Fruit fly (Drosophila melanogaster): ENCODE data around the gene CG13280.

Gene CG13280

dm6 chr2L:16817421-16818101 is 3.3 kb downstream of the CG13280 start (continued):
- TF ChIP-seq CG8359 (GFP tag; optimal IDR thresholded peaks at IDR 0.05; ENCODE audit: borderline replicate concordance) (no peak), wor (GFP tag; IDR thresholded peaks at IDR 0.05) (no peak), wdn (GFP tag; IDR thresholded peaks at IDR 0.05) (no peak), NfI (GFP tag; optimal IDR thresholded peaks at IDR 0.05) (no peak), pfk (GFP tag; optimal IDR thresholded peaks at IDR 0.05) (no peak), toy (GFP tag; IDR thresholded peaks at IDR 0.05) (no peak), danr (GFP tag; IDR thresholded peaks at IDR 0.05) (no peak), lbe (GFP tag; optimal IDR thresholded peaks at IDR 0.05) (no peak), ro (GFP tag; IDR thresholded peaks at IDR 0.05) (no peak), tio (GFP tag; optimal IDR thresholded peaks at IDR 0.05) (no peak), trh (GFP tag; optimal IDR thresholded peaks at IDR 0.05) (no peak), Abd-B (GFP tag; optimal IDR thresholded peaks at IDR 0.05) (no peak), CG6765 (GFP tag; optimal IDR thresholded peaks at IDR 0.05) (no peak), HHEX (GFP tag; optimal IDR thresholded peaks at IDR 0.05) (no peak), Poxn (GFP tag; IDR thresholded peaks at IDR 0.05) (no peak), caup (GFP tag; optimal IDR thresholded peaks at IDR 0.05; ENCODE audit: severe bottlenecking) (peak; percentile 9), Ptx1 (GFP tag; IDR thresholded peaks at IDR 0.05) (peak; percentile 48), CG10366 (GFP tag; IDR thresholded peaks at IDR 0.05) (peak; percentile 30; the same call in 1 of the 2 replicates), E2f1 (GFP tag; IDR thresholded peaks at IDR 0.05) (peak; percentile 26; the same call in 1 of the 2 replicates), CG12769 (tag; optimal IDR thresholded peaks at IDR 0.05) (peak; percentile 45), dan (GFP tag; IDR thresholded peaks at IDR 0.05) (no peak), Ravus (GFP tag; IDR thresholded peaks at IDR 0.05) (no peak), cato (GFP tag; optimal IDR thresholded peaks at IDR 0.05; ENCODE audit: borderline replicate concordance) (no peak), C15 (GFP tag; IDR thresholded peaks at IDR 0.05) (no peak), Hr3 (GFP tag; optimal IDR thresholded peaks at IDR 0.05) (peak; percentile 3), corto (GFP tag; optimal IDR thresholded peaks at IDR 0.05) (no peak), NC2β (GFP tag; optimal IDR thresholded peaks at IDR 0.05) (no peak), Gug (GFP tag; IDR thresholded peaks at IDR 0.05) (no peak), CG17328 (GFP tag; IDR thresholded peaks at IDR 0.05) (0 out of 2 replicates have a peak, but pooled peaks have one; percentile 30), cwo (GFP tag; optimal IDR thresholded peaks at IDR 0.05) (no peak), zen (tag; optimal IDR thresholded peaks at IDR 0.05) (peak; percentile 15), MESR4 (GFP tag; optimal IDR thresholded peaks at IDR 0.05) (no peak), chn (GFP tag; optimal IDR thresholded peaks at IDR 0.05) (no peak), Myb (GFP tag; optimal IDR thresholded peaks at IDR 0.05) (peak; percentile 2), sob (GFP tag; IDR thresholded peaks at IDR 0.05) (peak; percentile 30; the same call in 1 of the 2 replicates), twi (tag; optimal IDR thresholded peaks at IDR 0.05) (no peak), CG16813 (GFP tag; IDR thresholded peaks at IDR 0.05; ENCODE audit: partially characterized antibody) (no peak), CG4617 (GFP tag; optimal IDR thresholded peaks at IDR 0.05; ENCODE audit: borderline replicate concordance) (no peak), Aef1 (GFP tag; IDR thresholded peaks at IDR 0.05) (peak; percentile 42; the same call in 2 of the 3 replicates), insv (GFP tag; optimal IDR thresholded peaks at IDR 0.05) (peak; percentile 76 to 97), H15 (GFP tag; IDR thresholded peaks at IDR 0.05) (0 out of 3 replicates have a peak, but pooled peaks have one; percentile 17), Sox100B (GFP tag; optimal IDR thresholded peaks at IDR 0.05) (no peak), HLHmδ (GFP tag; optimal IDR thresholded peaks at IDR 0.05) (no peak), sim (GFP tag; IDR thresholded peaks at IDR 0.05) (no peak), ATbp (GFP tag; optimal IDR thresholded peaks at IDR 0.05) (no peak), Scr (GFP tag; IDR thresholded peaks at IDR 0.05; ENCODE audit: partially characterized antibody) (no peak), CG18619 (GFP tag; optimal IDR thresholded peaks at IDR 0.05) (no peak), Mrtf (GFP tag; IDR thresholded peaks at IDR 0.05) (no peak), ERR (GFP tag; optimal IDR thresholded peaks at IDR 0.05) (peak; percentile 5), Dip3 (GFP tag; optimal IDR thresholded peaks at IDR 0.05) (peak; percentile 73)

All from whole organism, embryonic.